Worm (Caenorhabditis elegans): Measurements from ENCODE around the gene K09E9.4.

The K09E9.4 gene

DNA sequence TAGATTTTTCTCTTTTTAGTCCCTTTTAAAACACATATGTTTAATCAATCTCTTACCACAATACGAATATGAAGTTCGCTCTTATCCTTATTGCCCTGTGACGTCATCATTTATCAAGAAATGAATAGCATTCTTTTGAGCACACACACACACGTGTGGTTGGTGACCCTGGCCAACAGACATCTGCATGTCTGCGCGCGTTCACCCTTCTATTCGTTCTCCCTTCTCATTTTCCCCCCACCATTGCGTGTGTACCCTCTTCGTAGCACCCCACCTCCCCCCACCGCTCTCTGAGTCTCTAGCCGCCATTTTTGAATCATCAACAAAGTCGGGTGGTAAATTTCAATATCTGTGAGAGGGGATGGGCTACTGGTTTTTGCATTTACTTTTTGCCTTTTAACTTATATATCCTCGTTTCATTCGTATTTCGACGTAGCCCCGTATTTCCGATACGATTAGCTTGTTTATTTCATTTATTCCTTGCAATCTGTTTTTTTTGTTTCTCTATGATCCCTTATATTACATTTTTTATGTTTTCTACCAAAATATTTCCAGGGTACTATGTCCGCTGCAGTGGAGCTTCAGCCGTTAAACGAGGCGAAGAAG, 29.6 kb downstream of the K09E9.4 start, which contains the start of gene ent-2 (continued):
- TF ChIP-seq pha-4 (GFP tag; IDR thresholded peaks at IDR 0.05) (no peak), pha-4 (tag; optimal IDR thresholded peaks at IDR 0.05) (no peak), unc-39 (tag; optimal IDR thresholded peaks at IDR 0.05) (no peak), lsy-2 (tag; optimal IDR thresholded peaks at IDR 0.05) (peak in 1 of 2 experiments; percentile 40), egl-27 (tag; optimal IDR thresholded peaks at IDR 0.05) (no peak), ZK337.2 (GFP tag; IDR thresholded peaks at IDR 0.05) (no peak), aha-1 (tag) (peak; percentile 13)

DNA sequence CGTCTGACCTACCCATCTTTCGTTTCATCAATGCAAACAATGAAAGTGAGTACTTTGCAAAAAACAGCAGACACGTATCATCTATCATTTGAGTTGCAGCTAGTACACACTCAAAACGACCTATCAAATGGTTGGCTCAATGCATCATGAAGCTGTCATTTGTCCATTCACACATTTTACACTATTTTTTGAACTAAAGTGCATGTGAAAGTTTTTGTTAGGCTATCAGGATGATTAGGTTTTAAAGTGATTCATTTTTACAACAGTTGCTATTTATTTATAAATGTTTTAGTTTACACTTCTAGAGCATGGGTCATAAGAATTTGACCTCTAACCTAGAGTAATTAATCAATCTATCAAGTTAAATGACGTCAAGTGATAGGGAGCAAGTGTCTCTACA, 30.3 kb downstream of the K09E9.4 start:
- no peak for TF ChIP-seq php-3 (GFP tag; IDR thresholded peaks at IDR 0.05)
- TF ChIP-seq dmd-6 (GFP tag; IDR thresholded peaks at IDR 0.05), result 0 out of 2 replicates have a peak, but pooled peaks have one; percentile 19
- TF ChIP-seq ztf-11 (tag; optimal IDR thresholded peaks at IDR 0.05), result no peak
- no peak for TF ChIP-seq spr-3 (GFP tag; optimal IDR thresholded peaks at IDR 0.05)
- TF ChIP-seq daf-16 (GFP tag; optimal IDR thresholded peaks at IDR 0.05), result peak in 1 of 2 experiments; percentile 78
- no peak for TF ChIP-seq daf-16 (tag; optimal IDR thresholded peaks at IDR 0.05)
- peak in 1 of 2 experiments; percentile 70 for TF ChIP-seq unc-62 (GFP tag; optimal IDR thresholded peaks at IDR 0.05 in 1 of 2)
- no peak for TF ChIP-seq unc-62 (tag; optimal IDR thresholded peaks at IDR 0.05)
- TF ChIP-seq Y5F2A.4 (GFP tag; optimal IDR thresholded peaks at IDR 0.05), result no peak
- no peak for TF ChIP-seq aha-1 (tag)

DNA sequence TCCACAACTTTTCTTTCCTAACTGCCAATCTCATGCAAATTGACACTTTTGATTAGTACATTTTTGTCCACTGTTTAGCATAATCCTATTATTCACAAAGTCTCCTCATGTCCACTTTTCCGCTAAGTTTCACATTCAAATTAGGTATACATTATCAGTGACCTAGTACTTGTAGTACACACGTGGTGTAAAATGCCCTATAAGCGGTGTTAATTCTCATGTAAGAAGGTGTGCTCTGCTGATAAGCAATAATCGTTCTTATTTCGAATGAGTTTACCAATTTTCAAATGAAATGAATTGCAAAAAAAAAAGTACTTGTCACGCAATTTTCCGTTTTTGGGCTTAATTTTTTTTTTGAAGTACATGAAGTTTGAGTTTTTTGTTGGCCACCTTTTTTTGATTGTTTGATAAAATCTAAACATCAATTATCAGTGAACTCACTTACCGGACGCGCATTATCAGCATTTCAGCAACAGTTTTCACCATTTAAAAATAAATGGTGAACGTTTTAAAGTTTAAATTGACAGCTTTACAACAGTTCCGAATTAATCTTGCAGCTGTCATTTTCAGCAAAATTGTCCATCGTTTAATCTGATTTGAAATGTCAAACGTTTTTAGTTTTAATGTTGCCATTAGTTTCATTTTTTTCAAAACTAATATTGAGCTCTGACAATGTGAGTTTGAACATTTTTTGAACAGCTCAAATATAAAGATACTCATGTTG, 31.4 kb downstream of the K09E9.4 start:
- no peak for TF ChIP-seq zfp-3 (GFP tag; conservative IDR thresholded peaks at IDR 0.05)
- peak; percentile 93 for TF ChIP-seq dmd-6 (GFP tag; IDR thresholded peaks at IDR 0.05)
- TF ChIP-seq T20F7.1 (GFP tag; optimal IDR thresholded peaks at IDR 0.05), result peak; percentile 27
- no peak for TF ChIP-seq nhr-41 (GFP tag; IDR thresholded peaks at IDR 0.05)
- peak; percentile 62; the same call in 1 of the 2 replicates for TF ChIP-seq php-3 (GFP tag; IDR thresholded peaks at IDR 0.05)
- TF ChIP-seq daf-16 (GFP tag; optimal IDR thresholded peaks at IDR 0.05), result no peak
- peak; percentile 31 for TF ChIP-seq daf-16 (tag; optimal IDR thresholded peaks at IDR 0.05)
- peak; percentile 14 for TF ChIP-seq mxl-3 (GFP tag; optimal IDR thresholded peaks at IDR 0.05)
- peak in 1 of 2 experiments; percentile 12 for TF ChIP-seq mdl-1 (tag; optimal IDR thresholded peaks at IDR 0.05)
- TF ChIP-seq saeg-2 (GFP tag; IDR thresholded peaks at IDR 0.05), result 0 out of 2 replicates have a peak, but pooled peaks have one; percentile 9
- peak; percentile 27 for TF ChIP-seq nhr-48 (tag; optimal IDR thresholded peaks at IDR 0.05)
- TF ChIP-seq F49E8.2 (tag; optimal IDR thresholded peaks at IDR 0.05; ENCODE audit: borderline replicate concordance), result no peak
- TF ChIP-seq hlh-11 (tag; optimal IDR thresholded peaks at IDR 0.05), result peak; percentile 42
- TF ChIP-seq tra-1 (GFP tag; IDR thresholded peaks at IDR 0.05), result peak; percentile 94
- TF ChIP-seq pqm-1 (tag; optimal IDR thresholded peaks at IDR 0.05), result peak; percentile 74
- peak; percentile 42 for TF ChIP-seq dve-1 (tag; optimal IDR thresholded peaks at IDR 0.05; ENCODE audit: insufficient read depth)
- TF ChIP-seq lsy-2 (tag; optimal IDR thresholded peaks at IDR 0.05), result no peak
- peak; percentile 87 for TF ChIP-seq aha-1 (tag)
- TF ChIP-seq nhr-28 (tag; optimal IDR thresholded peaks at IDR 0.05), result peak; percentile 80

DNA sequence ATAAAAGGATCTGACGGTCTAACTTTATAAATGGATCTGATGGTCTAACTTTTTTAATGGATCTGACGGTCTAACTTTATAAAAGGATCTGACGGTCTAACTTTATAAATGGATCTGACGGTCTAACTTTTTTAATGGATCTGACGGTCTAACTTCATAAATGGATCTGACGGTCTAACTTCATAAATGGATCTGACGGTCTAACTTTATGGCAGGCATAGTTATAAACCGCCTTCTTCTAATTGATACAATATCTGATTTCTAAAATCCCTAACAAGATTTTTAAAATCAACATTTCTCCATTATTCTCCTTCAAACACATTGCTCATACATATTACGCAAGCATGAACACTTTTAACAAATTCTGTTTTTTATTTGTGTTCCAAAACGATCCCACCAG, 33.2 kb downstream of the K09E9.4 start, which contains the start of gene K09A9.8:
Gene K09A9.8, minus strand, starts transcription at position 101 of the 400 bp plus-strand sequence.
- TF ChIP-seq aly-2 (tag; optimal IDR thresholded peaks at IDR 0.05) (no peak), zfp-2 (tag; optimal IDR thresholded peaks at IDR 0.05) (no peak), hlh-11 (tag; optimal IDR thresholded peaks at IDR 0.05) (no peak), attf-4 (tag; optimal IDR thresholded peaks at IDR 0.05) (no peak), F10B5.3 (tag; optimal IDR thresholded peaks at IDR 0.05) (no peak), lin-29 (GFP tag; IDR thresholded peaks at IDR 0.05) (no peak), daf-8 (GFP tag; IDR thresholded peaks at IDR 0.05) (no peak), lim-7 (GFP tag; IDR thresholded peaks at IDR 0.05) (no peak), lin-39 (tag; optimal IDR thresholded peaks at IDR 0.05) (no peak), nhr-28 (tag; optimal IDR thresholded peaks at IDR 0.05) (no peak)
